Fruit fly (Drosophila melanogaster) whole organism, embryonic: ENCODE results near the gene CG6425.

Source experiments
- Atf6 ChIP-seq: fragments of 200-800 bp; sonication (Bioruptor generic); IDR thresholded peaks from 2 replicates; pipeline ENCODE4 v1.3.6; 2022; ENCODE audit warnings: missing biosample characterization, missing genetic modification characterization
- BEAF-32 ChIP-seq: fragments of 200-800 bp; sonication (Bioruptor generic); optimal IDR thresholded peaks from 3 replicates; lab custom pipeline; 2017; ENCODE audit warnings: missing biosample characterization, missing genetic modification characterization, mild to moderate bottlenecking, moderate library complexity, missing genetic modification reagents
- BtbVII ChIP-seq: fragments of 200-800 bp; sonication (Bioruptor generic); optimal IDR thresholded peaks from 3 replicates; lab custom pipeline; 2017; ENCODE audit warnings: missing biosample characterization, mild to moderate bottlenecking, missing genetic modification characterization
- CG10147 ChIP-seq: fragments of 200-800 bp; sonication (Bioruptor generic); optimal IDR thresholded peaks from 2 replicates; lab custom pipeline; 2019; ENCODE audit warnings: missing biosample characterization, mild to moderate bottlenecking, missing genetic modification characterization, moderate library complexity
- CG10274 ChIP-seq: fragments of 200-800 bp; sonication (Bioruptor generic); optimal IDR thresholded peaks from 3 replicates; lab custom pipeline; 2017; ENCODE audit warnings: missing biosample characterization, mild to moderate bottlenecking, missing genetic modification characterization
- CG10543 ChIP-seq: fragments of 200-800 bp; sonication (Bioruptor generic); optimal IDR thresholded peaks from 3 replicates; lab custom pipeline; 2017; ENCODE audit warnings: missing biosample characterization, mild to moderate bottlenecking, missing genetic modification characterization, moderate library complexity
- CG11560 ChIP-seq: fragments of 200-800 bp; sonication (Bioruptor generic); IDR thresholded peaks from 3 replicates; pipeline ENCODE4 v1.3.6; 2022; ENCODE audit warnings: missing biosample characterization, missing genetic modification characterization
- CG12659 ChIP-seq: fragments of 200-800 bp; sonication (Bioruptor generic); optimal IDR thresholded peaks from 3 replicates; lab custom pipeline; 2017; ENCODE audit warnings: mild to moderate bottlenecking, missing biosample characterization, missing genetic modification reagents, missing genetic modification characterization
- CG12769 ChIP-seq: fragments of 200-800 bp; sonication (Bioruptor generic); optimal IDR thresholded peaks from 2 replicates; lab custom pipeline; 2019; ENCODE audit warnings: missing biosample characterization, mild to moderate bottlenecking, missing genetic modification characterization, moderate library complexity
- CG13624 ChIP-seq: fragments of 200-800 bp; sonication (Bioruptor generic); optimal IDR thresholded peaks from 2 replicates; lab custom pipeline; 2016; ENCODE audit warnings: missing biosample characterization, missing genetic modification characterization
- CG17186 ChIP-seq: fragments of 200-800 bp; sonication (Bioruptor generic); optimal IDR thresholded peaks from 3 replicates; lab custom pipeline; 2017; ENCODE audit warnings: missing biosample characterization, missing genetic modification reagents, missing genetic modification characterization
- CG18476 ChIP-seq: fragments of 200-800 bp; sonication (Bioruptor generic); optimal IDR thresholded peaks from 2 replicates; lab custom pipeline; 2016; ENCODE audit warnings: missing biosample characterization, mild to moderate bottlenecking, missing genetic modification characterization
- CG18599 ChIP-seq: fragments of 200-800 bp; sonication (Bioruptor generic); optimal IDR thresholded peaks from 3 replicates; lab custom pipeline; 2017; ENCODE audit warnings: missing biosample characterization, missing genetic modification characterization, mild to moderate bottlenecking, moderate library complexity, missing genetic modification reagents
- CG2199 ChIP-seq: fragments of 200-800 bp; sonication (Bioruptor generic); IDR thresholded peaks from 3 replicates; pipeline ENCODE4 v1.3.6; 2022; ENCODE audit warnings: missing biosample characterization, missing genetic modification characterization
- CG3065 ChIP-seq: fragments of 200-800 bp; sonication (Bioruptor generic); optimal IDR thresholded peaks from 2 replicates; lab custom pipeline; 2016; ENCODE audit warnings: missing biosample characterization, missing genetic modification characterization
- CG32767 ChIP-seq: fragments of 200-800 bp; sonication (Bioruptor generic); IDR thresholded peaks from 2 replicates; pipeline ENCODE4 v1.3.6; 2022; ENCODE audit warnings: missing biosample characterization, missing genetic modification characterization
- CG4328 ChIP-seq: fragments of 200-800 bp; sonication (Bioruptor generic); optimal IDR thresholded peaks from 3 replicates; lab custom pipeline; 2017; ENCODE audit warnings: missing biosample characterization, missing genetic modification reagents, missing genetic modification characterization
- CG7372 ChIP-seq: fragments of 200-800 bp; sonication (Bioruptor generic); IDR thresholded peaks from 2 replicates; pipeline ENCODE4 v1.3.6; 2022; ENCODE audit warnings: missing biosample characterization, missing genetic modification characterization
- CG9817 ChIP-seq: fragments of 200-800 bp; sonication (Bioruptor generic); optimal IDR thresholded peaks from 2 replicates; lab custom pipeline; 2018; ENCODE audit warnings: missing biosample characterization, mild to moderate bottlenecking, missing genetic modification characterization, moderate library complexity
- Chrac-16 ChIP-seq: fragments of 200-800 bp; sonication (Bioruptor generic); optimal IDR thresholded peaks from 3 replicates; lab custom pipeline; 2016; ENCODE audit warnings: missing biosample characterization, missing genetic modification characterization
- D19A ChIP-seq: fragments of 200-800 bp; optimal IDR thresholded peaks from 3 replicates; lab custom pipeline; 2019; ENCODE audit warnings: missing biosample characterization, mild to moderate bottlenecking, missing genetic modification characterization, moderate library complexity
- Deaf1 ChIP-seq: fragments of 200-800 bp; optimal IDR thresholded peaks from 3 replicates; lab custom pipeline; 2019; ENCODE audit warnings: missing biosample characterization, mild to moderate bottlenecking, missing genetic modification characterization, moderate library complexity
- Dfd ChIP-seq, 2 experiments: fragments of >200 bp; optimal IDR thresholded peaks; 2 replicates each; lab custom pipeline; 2017; ENCODE audit warnings: missing biosample characterization in 2 of 2, missing genetic modification characterization in 2 of 2
- GATAe ChIP-seq: fragments of 200-800 bp; sonication (Bioruptor generic); conservative IDR thresholded peaks from 2 replicates; pipeline ENCODE4 v1.3.6; 2022; ENCODE audit warnings: missing biosample characterization, missing genetic modification characterization
- H15 ChIP-seq: fragments of 200-800 bp; sonication (Bioruptor generic); IDR thresholded peaks from 3 replicates; pipeline ENCODE4 v1.3.6; 2022; ENCODE audit warnings: missing biosample characterization, missing genetic modification characterization
- Hmr ChIP-seq: fragments of 200-800 bp; sonication (Bioruptor generic); optimal IDR thresholded peaks from 3 replicates; lab custom pipeline; 2017; ENCODE audit warnings: mild to moderate bottlenecking, missing biosample characterization, missing genetic modification reagents, missing genetic modification characterization
- Hr39 ChIP-seq: fragments of >200 bp; optimal IDR thresholded peaks from 2 replicates; lab custom pipeline; 2017
- Hr78 ChIP-seq, 2 experiments: fragments of 200-800 bp in 1 of 2; fragments of >200 bp in 1 of 2; sonication (Bioruptor generic) in 1 of 2; optimal IDR thresholded peaks; 2 replicates each; lab custom pipeline; 2017 to 2019; ENCODE audit warnings: missing biosample characterization in 2 of 2, missing genetic modification characterization in 2 of 2, mild to moderate bottlenecking in 1 of 2, moderate library complexity in 1 of 2
- Meics ChIP-seq: fragments of 200-800 bp; sonication (Bioruptor generic); optimal IDR thresholded peaks from 2 replicates; lab custom pipeline; 2017; ENCODE audit warnings: missing biosample characterization, mild to moderate bottlenecking, missing genetic modification characterization
- NfI ChIP-seq: fragments of 200-800 bp; sonication (Bioruptor generic); optimal IDR thresholded peaks from 3 replicates; lab custom pipeline; 2018; ENCODE audit warnings: missing biosample characterization, mild to moderate bottlenecking, missing genetic modification characterization, moderate library complexity
- Rx ChIP-seq: fragments of 200-800 bp; sonication (Bioruptor generic); IDR thresholded peaks from 2 replicates; pipeline ENCODE4 v1.3.6; 2022; ENCODE audit warnings: missing biosample characterization, missing genetic modification characterization
- Taf1 ChIP-seq: fragments of 200-800 bp; sonication (Bioruptor generic); IDR thresholded peaks from 2 replicates; pipeline ENCODE4 v1.3.6; 2022; ENCODE audit warnings: missing biosample characterization, missing genetic modification characterization
- abd-A ChIP-seq: fragments of 200-800 bp; sonication (Bioruptor generic); optimal IDR thresholded peaks from 3 replicates; lab custom pipeline; 2019; ENCODE audit warnings: missing biosample characterization, mild to moderate bottlenecking, missing genetic modification characterization, moderate library complexity
- cato ChIP-seq: fragments of 200-800 bp; sonication (Bioruptor generic); optimal IDR thresholded peaks from 2 replicates; lab custom pipeline; 2016; ENCODE audit warnings: missing biosample characterization, missing genetic modification characterization, borderline replicate concordance
- ci ChIP-seq: fragments of 200-800 bp; sonication (Bioruptor generic); IDR thresholded peaks from 3 replicates; pipeline ENCODE4 v1.3.6; 2022; ENCODE audit warnings: missing biosample characterization, missing genetic modification characterization
- fru ChIP-seq: fragments of >200 bp; optimal IDR thresholded peaks from 2 replicates; lab custom pipeline; 2017
- gfzf ChIP-seq: fragments of 200-800 bp; sonication (Bioruptor generic); optimal IDR thresholded peaks from 2 replicates; lab custom pipeline; 2016; ENCODE audit warnings: missing biosample characterization, mild to moderate bottlenecking, missing genetic modification characterization, moderate library complexity
- gt ChIP-seq: fragments of 200-800 bp; sonication (Bioruptor generic); IDR thresholded peaks from 2 replicates; pipeline ENCODE4 v1.3.6; 2022; ENCODE audit warnings: missing biosample characterization, missing genetic modification characterization
- odd ChIP-seq: fragments of 200-800 bp; sonication (Bioruptor generic); optimal IDR thresholded peaks from 2 replicates; lab custom pipeline; 2017; ENCODE audit warnings: missing biosample characterization, mild to moderate bottlenecking, missing genetic modification characterization
- otp ChIP-seq: fragments of 200-800 bp; sonication (Bioruptor generic); IDR thresholded peaks from 3 replicates; pipeline ENCODE4, ENCODE4 v1.3.6; 2022; ENCODE audit warnings: missing biosample characterization, missing genetic modification characterization
- p53 ChIP-seq: fragments of 200-800 bp; sonication (Bioruptor generic); optimal IDR thresholded peaks from 2 replicates; lab custom pipeline; 2016; ENCODE audit warnings: missing biosample characterization, missing genetic modification characterization
- psq ChIP-seq: fragments of 200-800 bp; sonication (Bioruptor generic); optimal IDR thresholded peaks from 2 replicates; lab custom pipeline; 2017; ENCODE audit warnings: missing biosample characterization, missing genetic modification characterization
- ranshi ChIP-seq: fragments of 200-800 bp; sonication (Bioruptor generic); IDR thresholded peaks from 2 replicates; pipeline ENCODE4 v1.3.6; 2022; ENCODE audit warnings: missing biosample characterization, missing genetic modification characterization
- trh ChIP-seq: fragments of 200-800 bp; sonication (Bioruptor generic); optimal IDR thresholded peaks from 2 replicates; lab custom pipeline; 2016; ENCODE audit warnings: missing biosample characterization, missing genetic modification characterization
- z ChIP-seq: fragments of 200-800 bp; sonication (Bioruptor generic); IDR thresholded peaks from 3 replicates; pipeline ENCODE4 v1.3.6; 2022; ENCODE audit warnings: missing biosample characterization, missing genetic modification characterization

CG6425 gene

DNA sequence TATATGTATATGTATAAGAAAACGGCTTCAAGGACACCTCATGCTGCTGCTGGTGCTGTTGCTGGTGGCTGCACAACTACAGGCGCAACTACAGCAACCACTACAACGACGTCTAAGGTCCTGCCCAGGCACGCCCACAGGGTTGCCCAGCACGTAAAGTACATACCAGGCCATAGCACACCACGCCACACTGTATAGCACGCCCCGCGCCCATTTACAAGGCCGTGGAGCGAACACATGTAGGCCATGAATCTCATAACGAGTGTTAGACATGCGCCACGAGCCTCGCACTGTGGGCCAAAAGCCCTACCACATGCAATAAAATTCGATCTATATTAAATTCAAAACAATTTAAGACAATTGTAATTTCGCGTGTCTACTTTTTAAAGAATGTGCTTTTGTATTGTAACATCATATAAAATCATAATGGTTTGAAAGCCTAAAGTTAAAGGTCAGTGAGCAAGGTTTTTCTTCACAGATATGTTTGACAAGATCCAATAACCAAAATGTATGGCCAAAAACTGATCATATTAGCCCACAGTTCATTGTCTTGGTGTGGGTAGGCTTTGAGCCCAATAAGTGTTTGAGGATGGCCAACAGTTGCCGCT is 45.6 kb downstream of the CG6425 start (continued):
- TF ChIP-seq gt (no peak), CG4328 (no peak), D19A (tag; lab: Kevin White, UChicago) (no peak), Rx (GFP tag; lab: Robert Waterston, UW) (no peak), Hmr (peak; percentile 53), trh (GFP tag; lab: Kevin White, UChicago) (no peak), H15 (GFP tag; lab: Robert Waterston, UW) (no peak), CG17186 (GFP tag; lab: Kevin White, UChicago) (no peak), gfzf (no peak), CG2199 (GFP tag; lab: Robert Waterston, UW) (no peak), ci (no peak), CG10147 (GFP tag; lab: Kevin White, UChicago) (peak; percentile 27), CG12659 (GFP tag; lab: Kevin White, UChicago) (no peak), CG7372 (GFP tag; lab: Robert Waterston, UW) (no peak), otp (GFP tag; lab: Robert Waterston, UW) (no peak), Deaf1 (peak; percentile 6), psq (no peak), CG10274 (GFP tag; lab: Kevin White, UChicago) (no peak), Atf6 (GFP tag; lab: Robert Waterston, UW) (no peak), z (GFP tag; lab: Robert Waterston, UW) (no peak), GATAe (GFP tag; lab: Robert Waterston, UW) (no peak), Hr39 (lab: Kevin White, UChicago) (no peak), CG18476 (GFP tag; lab: Kevin White, UChicago) (no peak), CG13624 (GFP tag; lab: Kevin White, UChicago) (no peak), CG12769 (no peak), CG11560 (tag; lab: Robert Waterston, UW) (no peak), BEAF-32 (GFP tag; lab: Kevin White, UChicago) (no peak), Chrac-16 (GFP tag; lab: Kevin White, UChicago) (no peak), NfI (no peak), BtbVII (no peak), Dfd (GFP tag; optimal IDR thresholded peaks at IDR 0.05; lab: Kevin White, UChicago) (no peak), odd (GFP tag; lab: Kevin White, UChicago) (no peak), ranshi (no peak), Hr78 (GFP tag; optimal IDR thresholded peaks at IDR 0.05; lab: Kevin White, UChicago) (no peak), Taf1 (GFP tag; lab: Robert Waterston, UW) (no peak), p53 (no peak), CG9817 (tag; lab: Kevin White, UChicago) (peak; percentile 6), CG18599 (GFP tag; lab: Kevin White, UChicago) (peak; percentile 73), cato (GFP tag; lab: Kevin White, UChicago) (no peak), CG3065 (no peak), Meics (GFP tag; lab: Kevin White, UChicago) (peak; percentile 59), abd-A (tag; lab: Kevin White, UChicago) (peak; percentile 63), fru (lab: Kevin White, UChicago) (no peak), CG32767 (no peak), CG10543 (GFP tag; lab: Kevin White, UChicago) (peak; percentile 14)
